Worm (Caenorhabditis elegans): ENCODE data around the gene spe-18.

The spe-18 gene

DNA sequence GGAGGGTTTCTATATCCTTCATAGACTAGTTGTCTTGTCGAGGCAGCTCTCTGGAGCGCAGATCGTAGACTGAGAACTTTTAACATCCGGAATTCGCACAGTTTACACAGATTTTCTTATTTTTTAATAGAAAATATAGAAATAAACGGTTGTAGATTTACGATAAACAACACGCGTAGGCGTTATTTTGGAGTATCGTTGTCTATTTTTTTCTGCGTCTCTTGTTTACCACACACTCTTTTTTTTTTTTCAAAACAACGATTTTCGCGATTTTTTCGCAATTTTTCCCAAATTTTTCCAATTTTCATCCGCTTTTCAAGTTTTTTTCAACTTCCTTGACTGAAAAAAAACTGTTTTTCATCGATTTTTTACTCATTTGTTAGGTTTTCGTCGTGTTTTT lies 34.0 kb upstream of the spe-18 start, which contains the start of gene mecr-1:
mecr-1 (minus strand) TSS at position 127 of the 400 bp plus-strand sequence.
- TF ChIP-seq attf-3 (GFP tag; conservative IDR thresholded peaks at IDR 0.05): peak; percentile 97
- TF ChIP-seq dox-1 (GFP tag; IDR thresholded peaks at IDR 0.05): no peak
- no peak for TF ChIP-seq ztf-18 (tag; optimal IDR thresholded peaks at IDR 0.05)
- no peak for TF ChIP-seq fkh-3 (tag; optimal IDR thresholded peaks at IDR 0.05)
- TF ChIP-seq hmg-20 (GFP tag; IDR thresholded peaks at IDR 0.05): no peak
- no peak for TF ChIP-seq egrh-3 (GFP tag; IDR thresholded peaks at IDR 0.05)
- TF ChIP-seq ceh-100 (GFP tag; IDR thresholded peaks at IDR 0.05): peak; percentile 32; the same call in 1 of the 2 replicates
- TF ChIP-seq tbp1 (GFP tag; optimal IDR thresholded peaks at IDR 0.05): no peak
- TF ChIP-seq hmg-1.2 (GFP tag; IDR thresholded peaks at IDR 0.05): peak; percentile 86
- TF ChIP-seq lsy-27 (tag; optimal IDR thresholded peaks at IDR 0.05; ENCODE audit: borderline replicate concordance, insufficient read depth): no peak
- peak; percentile 6 for TF ChIP-seq lsl-1 (GFP tag; optimal IDR thresholded peaks at IDR 0.05)
- TF ChIP-seq dpl-1 (GFP tag; optimal IDR thresholded peaks at IDR 0.05): no peak
- no peak for TF ChIP-seq cebp-2 (GFP tag; IDR thresholded peaks at IDR 0.05)
- TF ChIP-seq madf-3 (GFP tag; IDR thresholded peaks at IDR 0.05): no peak
- no peak for TF ChIP-seq B0336.3 (GFP tag; IDR thresholded peaks at IDR 0.05)
- TF ChIP-seq tbx-9 (tag; optimal IDR thresholded peaks at IDR 0.05; ENCODE audit: borderline replicate concordance): no peak
- no peak for TF ChIP-seq ztf-25 (GFP tag; IDR thresholded peaks at IDR 0.05)
- no peak for TF ChIP-seq snpc-1.3 (tag; optimal IDR thresholded peaks at IDR 0.05; ENCODE audit: insufficient read depth)
- no peak for TF ChIP-seq Y67H2A.10 (GFP tag; conservative IDR thresholded peaks at IDR 0.05)

- no peak for TF ChIP-seq unc-62 (GFP tag; optimal IDR thresholded peaks at IDR 0.05)
- TF ChIP-seq lin-40 (tag; optimal IDR thresholded peaks at IDR 0.05): no peak
- no peak for TF ChIP-seq nfya-1 (tag; optimal IDR thresholded peaks at IDR 0.05; ENCODE audit: borderline replicate concordance, insufficient read depth)
- no peak for TF ChIP-seq D2030.7 (GFP tag; IDR thresholded peaks at IDR 0.05)
- TF ChIP-seq snpc-1.1 (tag; optimal IDR thresholded peaks at IDR 0.05; ENCODE audit: insufficient read depth): no peak
- TF ChIP-seq aptf-2 (GFP tag; conservative IDR thresholded peaks at IDR 0.05): no peak
- no peak for TF ChIP-seq madf-10 (tag; optimal IDR thresholded peaks at IDR 0.05)
- no peak for TF ChIP-seq nhr-120 (GFP tag; IDR thresholded peaks at IDR 0.05)
- TF ChIP-seq F57A8.1 (GFP tag; optimal IDR thresholded peaks at IDR 0.05): no peak
- TF ChIP-seq hmg-1.2 (GFP tag; IDR thresholded peaks at IDR 0.05): no peak
- TF ChIP-seq lsl-1 (GFP tag; optimal IDR thresholded peaks at IDR 0.05): no peak
- TF ChIP-seq hsf-1 (GFP tag; IDR thresholded peaks at IDR 0.05): no peak
- no peak for TF ChIP-seq F37B4.10 (GFP tag; IDR thresholded peaks at IDR 0.05)
- no peak for TF ChIP-seq tbp1 (GFP tag; optimal IDR thresholded peaks at IDR 0.05)
- TF ChIP-seq K12H6.12 (tag; optimal IDR thresholded peaks at IDR 0.05): no peak
- TF ChIP-seq nfya-2 (GFP tag; IDR thresholded peaks at IDR 0.05): no peak
Observed at ce11 chrII:13184129-13184528, 30.9 kb upstream of the spe-18 start, which contains the start of gene W09H1.3. Gene W09H1.3 (plus strand): TSS chrII:13184429.

DNA sequence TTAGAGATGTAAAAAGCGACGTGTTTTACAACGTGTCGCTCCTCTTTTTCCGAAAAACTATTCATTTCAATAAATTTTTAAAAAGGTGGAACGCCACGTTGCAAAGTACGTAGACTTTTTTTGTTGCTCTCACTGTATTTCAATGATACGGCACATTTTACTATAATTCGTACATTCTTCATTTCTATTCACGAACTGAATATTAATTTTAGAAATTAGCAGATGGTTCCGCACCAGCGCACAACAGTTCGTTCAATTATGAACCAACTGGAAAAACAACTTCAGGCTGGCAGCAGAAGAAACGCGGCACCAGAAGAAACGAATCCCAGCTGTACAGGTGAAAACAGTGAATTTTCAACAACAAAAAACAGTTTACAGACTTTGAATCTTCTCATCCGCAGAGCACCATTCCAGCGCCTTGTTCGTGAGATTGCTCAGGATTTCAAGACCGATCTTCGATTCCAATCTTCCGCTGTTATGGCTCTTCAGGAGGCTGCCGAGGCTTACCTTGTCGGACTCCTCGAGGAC lies 30.1 kb upstream of the spe-18 start, which contains the start of the genes W09H1.4 and his-73:
W09H1.4 (plus strand) TSS at position 301 of the 528 bp plus-strand sequence.
his-73 (plus strand) TSS at position 478 of the 528 bp plus-strand sequence.
- no peak for TF ChIP-seq sptf-2 (GFP tag; optimal IDR thresholded peaks at IDR 0.05)
- no peak for TF ChIP-seq hlh-12 (tag; optimal IDR thresholded peaks at IDR 0.05)
- no peak for TF ChIP-seq nfya-2 (GFP tag; IDR thresholded peaks at IDR 0.05)
- TF ChIP-seq madf-3 (GFP tag; IDR thresholded peaks at IDR 0.05): no peak
- TF ChIP-seq athp-1 (tag; optimal IDR thresholded peaks at IDR 0.05): no peak
- TF ChIP-seq hrde-1 (tag; optimal IDR thresholded peaks at IDR 0.05; ENCODE audit: borderline replicate concordance): no peak
- TF ChIP-seq ccch-3 (GFP tag; optimal IDR thresholded peaks at IDR 0.05): no peak
- TF ChIP-seq die-1 (tag; optimal IDR thresholded peaks at IDR 0.05): no peak
- no peak for TF ChIP-seq ets-4 (GFP tag; optimal IDR thresholded peaks at IDR 0.05)
- TF ChIP-seq ztf-3 (GFP tag; optimal IDR thresholded peaks at IDR 0.05): no peak
- no peak for TF ChIP-seq dpl-1 (GFP tag; optimal IDR thresholded peaks at IDR 0.05)
- no peak for TF ChIP-seq ekl-4 (GFP tag; IDR thresholded peaks at IDR 0.05)
- no peak for TF ChIP-seq madf-10 (tag; optimal IDR thresholded peaks at IDR 0.05)
- no peak for TF ChIP-seq Y67H2A.10 (GFP tag; conservative IDR thresholded peaks at IDR 0.05)
- no peak for TF ChIP-seq lin-40 (tag; optimal IDR thresholded peaks at IDR 0.05)
